Worm (Caenorhabditis elegans): ENCODE measurements around the gene Y53F4B.21.

Y53F4B.21 gene

DNA sequence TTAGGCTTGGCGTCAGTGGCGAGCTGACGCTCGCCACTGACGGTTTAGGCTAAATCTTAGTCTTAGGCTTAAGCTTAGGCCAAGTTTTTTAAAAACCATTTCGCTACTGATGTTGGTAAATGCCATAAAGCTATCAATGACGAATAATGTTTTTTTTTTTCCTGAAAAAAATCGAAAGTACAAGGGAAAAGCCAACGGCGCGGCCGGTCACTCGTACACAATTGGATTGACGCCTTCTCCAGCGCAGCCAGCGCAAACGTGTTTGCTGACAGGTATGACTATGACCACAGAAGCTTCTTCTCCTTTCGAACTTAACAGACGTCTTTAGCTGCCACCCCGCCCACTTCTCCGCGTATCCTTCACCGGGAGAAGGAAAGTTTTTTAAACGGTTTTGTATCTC is 55.6 kb downstream of the Y53F4B.21 start, which contains the start of gene Y53F4B.27:
Gene Y53F4B.27, plus strand, starts transcription at position 301 of the 400 bp plus-strand sequence.
- TF ChIP-seq med-1 (GFP tag; optimal IDR thresholded peaks at IDR 0.05; ENCODE audit: insufficient read depth) (no peak), ztf-29 (GFP tag; IDR thresholded peaks at IDR 0.05) (no peak), flt-1 (GFP tag; IDR thresholded peaks at IDR 0.05) (no peak), cog-1 (tag; optimal IDR thresholded peaks at IDR 0.05) (no peak), klf-2 (GFP tag; conservative IDR thresholded peaks at IDR 0.05) (no peak), tab-1 (GFP tag; IDR thresholded peaks at IDR 0.05) (no peak), ref-1 (GFP tag; conservative IDR thresholded peaks at IDR 0.05) (no peak), T22C8.4 (GFP tag; IDR thresholded peaks at IDR 0.05) (no peak), ztf-23 (GFP tag; IDR thresholded peaks at IDR 0.05) (no peak)

ce11 chrII:15148442-15148841 is 58.5 kb downstream of the Y53F4B.21 start:
- TF ChIP-seq ref-1 (GFP tag; conservative IDR thresholded peaks at IDR 0.05) (no peak), cog-1 (tag; optimal IDR thresholded peaks at IDR 0.05) (no peak), T22C8.4 (GFP tag; IDR thresholded peaks at IDR 0.05) (no peak), klf-2 (GFP tag; conservative IDR thresholded peaks at IDR 0.05) (no peak), ztf-29 (GFP tag; IDR thresholded peaks at IDR 0.05) (no peak), tab-1 (GFP tag; IDR thresholded peaks at IDR 0.05) (no peak), flt-1 (GFP tag; IDR thresholded peaks at IDR 0.05) (no peak), med-1 (GFP tag; optimal IDR thresholded peaks at IDR 0.05; ENCODE audit: insufficient read depth) (no peak), ztf-23 (GFP tag; IDR thresholded peaks at IDR 0.05) (no peak)

ce11 chrII:15157880-15158279 is 67.9 kb downstream of the Y53F4B.21 start, which contains the start of gene ptr-20:
TSS of gene ptr-20 (plus strand) at chrII:15158180.
- TF ChIP-seq T22C8.4 (GFP tag; IDR thresholded peaks at IDR 0.05) = no peak
- no peak for TF ChIP-seq tab-1 (GFP tag; IDR thresholded peaks at IDR 0.05)

DNA sequence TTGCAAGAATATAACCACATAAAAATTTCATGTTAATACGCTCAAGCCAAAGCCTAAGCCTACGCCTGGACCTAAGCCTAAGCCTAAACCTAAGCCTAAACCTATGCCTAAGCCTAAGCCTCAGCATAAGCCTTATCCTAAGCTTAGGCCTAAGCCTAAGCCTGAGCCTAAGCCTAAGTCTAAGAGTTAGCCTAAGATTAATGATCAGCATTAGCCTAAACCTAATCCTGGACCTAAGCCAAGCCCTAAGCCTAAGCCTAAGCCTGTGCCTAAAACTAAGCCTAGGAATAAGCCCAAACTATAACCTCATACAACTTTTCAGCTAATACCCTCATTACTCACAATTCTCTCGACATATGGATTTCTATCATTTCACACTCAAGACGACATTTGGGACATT is 68.4 kb downstream of the Y53F4B.21 start:
- TF ChIP-seq med-1 (GFP tag; optimal IDR thresholded peaks at IDR 0.05; ENCODE audit: insufficient read depth) = no peak
- no peak for TF ChIP-seq cog-1 (tag; optimal IDR thresholded peaks at IDR 0.05)
- TF ChIP-seq ref-1 (GFP tag; conservative IDR thresholded peaks at IDR 0.05) = no peak
- TF ChIP-seq ztf-23 (GFP tag; IDR thresholded peaks at IDR 0.05) = no peak
- no peak for TF ChIP-seq tab-1 (GFP tag; IDR thresholded peaks at IDR 0.05)
- no peak for TF ChIP-seq T22C8.4 (GFP tag; IDR thresholded peaks at IDR 0.05)
- TF ChIP-seq klf-2 (GFP tag; conservative IDR thresholded peaks at IDR 0.05) = no peak
- no peak for TF ChIP-seq ztf-29 (GFP tag; IDR thresholded peaks at IDR 0.05)
- TF ChIP-seq flt-1 (GFP tag; IDR thresholded peaks at IDR 0.05) = no peak
